5 fruit fly cellular contexts compared by ENCODE assay signal in the genomic region with DNA sequence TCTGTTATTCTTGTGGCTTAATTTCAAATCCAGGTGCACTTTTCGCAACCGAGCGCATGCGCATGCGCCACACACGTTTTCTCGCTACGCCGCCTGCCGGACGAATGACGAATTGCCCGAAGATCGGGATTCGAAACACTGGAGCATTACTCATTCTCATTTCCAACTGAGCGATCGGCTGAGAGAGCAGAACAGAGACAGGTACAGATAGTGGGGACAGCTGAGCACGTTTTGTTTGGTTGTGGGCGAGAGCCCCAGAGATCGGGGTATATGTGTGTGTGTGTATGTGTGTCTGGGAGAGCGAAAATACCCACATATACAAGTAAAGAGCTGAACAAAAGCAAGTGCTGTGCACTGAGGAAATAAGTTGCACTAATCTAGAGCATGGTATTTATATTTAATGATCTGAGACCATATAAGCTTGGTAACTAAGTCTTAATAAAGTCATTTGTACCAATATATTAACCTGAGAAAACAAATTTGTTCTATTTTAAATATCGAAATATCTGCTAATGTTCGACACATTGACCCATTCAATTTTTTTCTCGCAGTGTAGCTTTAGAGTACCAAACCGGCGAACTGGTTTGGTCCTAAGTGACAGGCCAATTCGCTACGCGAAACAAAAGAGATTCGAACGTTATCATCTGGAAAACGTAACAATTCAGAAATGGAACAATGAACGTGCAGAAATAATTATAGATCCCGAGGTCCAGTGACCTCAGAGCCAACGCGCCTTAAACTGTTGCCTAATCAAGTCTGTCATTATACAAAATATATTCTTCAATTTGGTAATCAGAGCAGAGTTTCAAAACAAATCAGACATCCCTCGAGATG.
TF ChIP-seq lines count a peak whose summit lies in the region.

No protein-coding gene starts in this region.

TF ChIP-seq in whole organism, adult, 20 proteins besides CTCF, POLR2A, EP300 and RAD21 (continued from another document):
- TF ChIP-seq CG12768 (GFP tag; optimal IDR thresholded peaks at IDR 0.05; lab: Kevin White, UChicago): peak; percentile 93
- peak; percentile 50 for TF ChIP-seq ovo (GFP tag; optimal IDR thresholded peaks at IDR 0.05; lab: Kevin White, UChicago)
- TF ChIP-seq Mnt (GFP tag; optimal IDR thresholded peaks at IDR 0.05; lab: Kevin White, UChicago): peak; percentile 80
- TF ChIP-seq cnc (optimal IDR thresholded peaks at IDR 0.05; lab: Kevin White, UChicago): no peak
- TF ChIP-seq CG7101 (tag; optimal IDR thresholded peaks at IDR 0.05; lab: Kevin White, UChicago): peak; percentile 89

TF ChIP-seq in whole organism, embryonic, 481 proteins besides CTCF, POLR2A, EP300 and RAD21 (continued from another document and continues in another):
- TF ChIP-seq Sry-δ (GFP tag; optimal IDR thresholded peaks at IDR 0.05; lab: Kevin White, UChicago): peak; percentile 67
- peak; percentile 43 for TF ChIP-seq bbx (GFP tag; IDR thresholded peaks at IDR 0.05; lab: Robert Waterston, UW; ENCODE audit: partially characterized antibody)
- TF ChIP-seq BtbVII (GFP tag; optimal IDR thresholded peaks at IDR 0.05; lab: Kevin White, UChicago): peak; percentile 99
- TF ChIP-seq CG17568 (GFP tag; optimal IDR thresholded peaks at IDR 0.05; lab: Kevin White, UChicago): peak; percentile 91
- peak; percentile 89 for TF ChIP-seq ATbp (GFP tag; optimal IDR thresholded peaks at IDR 0.05; lab: Kevin White, UChicago)
- TF ChIP-seq trem (tag; optimal IDR thresholded peaks at IDR 0.05; lab: Kevin White, UChicago): peak; percentile 97
- no peak for TF ChIP-seq mld (GFP tag; IDR thresholded peaks at IDR 0.05; lab: Robert Waterston, UW; ENCODE audit: partially characterized antibody)
- peak; percentile 98 for TF ChIP-seq cg (GFP tag; optimal IDR thresholded peaks at IDR 0.05; lab: Kevin White, UChicago)
- peak; percentile 93 for TF ChIP-seq Mes4 (GFP tag; optimal IDR thresholded peaks at IDR 0.05; lab: Kevin White, UChicago)
- TF ChIP-seq MESR4 (GFP tag; optimal IDR thresholded peaks at IDR 0.05; lab: Kevin White, UChicago): peak; percentile 53
- peak; percentile 92 for TF ChIP-seq CG12744 (GFP tag; optimal IDR thresholded peaks at IDR 0.05; lab: Kevin White, UChicago)
- TF ChIP-seq zfh1 (GFP tag; IDR thresholded peaks at IDR 0.05; lab: Robert Waterston, UW): peak; percentile 97
- TF ChIP-seq CG1024 (GFP tag; IDR thresholded peaks at IDR 0.05; lab: Robert Waterston, UW): peak; percentile 86
- TF ChIP-seq Ada2b (GFP tag; IDR thresholded peaks at IDR 0.05; lab: Robert Waterston, UW): peak; percentile 97
- peak; percentile 97 for TF ChIP-seq kay (GFP tag; optimal IDR thresholded peaks at IDR 0.05; lab: Kevin White, UChicago)
- TF ChIP-seq Ssrp (tag; optimal IDR thresholded peaks at IDR 0.05; lab: Kevin White, UChicago): peak; percentile 89
- peak; percentile 97 for TF ChIP-seq CG14667 (GFP tag; IDR thresholded peaks at IDR 0.05; lab: Robert Waterston, UW)
- TF ChIP-seq slbo (GFP tag; IDR thresholded peaks at IDR 0.05; lab: Robert Waterston, UW): peak; percentile 96
- peak; percentile 98 for TF ChIP-seq CG15011 (GFP tag; optimal IDR thresholded peaks at IDR 0.05; lab: Kevin White, UChicago)
- no peak for TF ChIP-seq Dfd (GFP tag; optimal IDR thresholded peaks at IDR 0.05; lab: Kevin White, UChicago)
- TF ChIP-seq D19A (tag; optimal IDR thresholded peaks at IDR 0.05; lab: Kevin White, UChicago): peak; percentile 90
- TF ChIP-seq CG2116 (GFP tag; optimal IDR thresholded peaks at IDR 0.05; lab: Kevin White, UChicago): peak; percentile 73
- TF ChIP-seq otp (GFP tag; IDR thresholded peaks at IDR 0.05; lab: Robert Waterston, UW): peak; percentile 97
- peak; percentile 87 for TF ChIP-seq NK7.1 (GFP tag; optimal IDR thresholded peaks at IDR 0.05; lab: Kevin White, UChicago)
- no peak for TF ChIP-seq CG14860 (GFP tag; IDR thresholded peaks at IDR 0.05; lab: Robert Waterston, UW; ENCODE audit: partially characterized antibody)
- peak; percentile 75 for TF ChIP-seq Lhr (GFP tag; optimal IDR thresholded peaks at IDR 0.05; lab: Kevin White, UChicago)
- peak; percentile 98 for TF ChIP-seq cwo (GFP tag; optimal IDR thresholded peaks at IDR 0.05; lab: Kevin White, UChicago)
- peak; percentile 93 for TF ChIP-seq Xbp1 (GFP tag; optimal IDR thresholded peaks at IDR 0.05; lab: Kevin White, UChicago)

TF ChIP-seq in whole organism, prepupa, 60 proteins besides CTCF, POLR2A, EP300 and RAD21 (continued from another document and continues in another):
- TF ChIP-seq fd59A (GFP tag; optimal IDR thresholded peaks at IDR 0.05; lab: Kevin White, UChicago) (peak; percentile 88), CG34406 (GFP tag; optimal IDR thresholded peaks at IDR 0.05; lab: Kevin White, UChicago) (peak; percentile 95), cyc (GFP tag; optimal IDR thresholded peaks at IDR 0.05; lab: Kevin White, UChicago) (peak; percentile 95), CG10669 (GFP tag; optimal IDR thresholded peaks at IDR 0.05; lab: Kevin White, UChicago) (peak; percentile 99), Sox14 (GFP tag; optimal IDR thresholded peaks at IDR 0.05; lab: Kevin White, UChicago) (peak; percentile 97), CG10631 (GFP tag; optimal IDR thresholded peaks at IDR 0.05; lab: Kevin White, UChicago) (peak; percentile 89), CG11902 (GFP tag; optimal IDR thresholded peaks at IDR 0.05; lab: Kevin White, UChicago) (peak; percentile 88), Smox (GFP tag; optimal IDR thresholded peaks at IDR 0.05; lab: Kevin White, UChicago) (peak; percentile 95), CG3919 (GFP tag; optimal IDR thresholded peaks at IDR 0.05; lab: Kevin White, UChicago) (peak; percentile 94), Sox15 (GFP tag; optimal IDR thresholded peaks at IDR 0.05; lab: Kevin White, UChicago) (peak; percentile 88), CG6163 (GFP tag; IDR thresholded peaks at IDR 0.05; lab: Robert Waterston, UW) (peak; percentile 98), Eip75B (GFP tag; optimal IDR thresholded peaks at IDR 0.05; lab: Kevin White, UChicago) (peak; percentile 98), Gug (GFP tag; IDR thresholded peaks at IDR 0.05; lab: Robert Waterston, UW) (peak; percentile 99), CG4318 (GFP tag; optimal IDR thresholded peaks at IDR 0.05; lab: Kevin White, UChicago) (peak; percentile 87), Met (GFP tag; optimal IDR thresholded peaks at IDR 0.05; lab: Kevin White, UChicago) (peak; percentile 98), salr (GFP tag; optimal IDR thresholded peaks at IDR 0.05; lab: Kevin White, UChicago) (peak; percentile 86 to 93), CG6854 (GFP tag; optimal IDR thresholded peaks at IDR 0.05; lab: Kevin White, UChicago) (peak; percentile 97), CG8319 (GFP tag; optimal IDR thresholded peaks at IDR 0.05; lab: Kevin White, UChicago) (peak; percentile 99), CG1621 (tag; optimal IDR thresholded peaks at IDR 0.05; lab: Kevin White, UChicago) (peak; percentile 92), CG6792 (GFP tag; optimal IDR thresholded peaks at IDR 0.05; lab: Kevin White, UChicago) (peak; percentile 94), topi (GFP tag; optimal IDR thresholded peaks at IDR 0.05; lab: Kevin White, UChicago) (peak; percentile 96), fkh (GFP tag; optimal IDR thresholded peaks at IDR 0.05; lab: Kevin White, UChicago) (peak; percentile 77), CG8632 (GFP tag; optimal IDR thresholded peaks at IDR 0.05; lab: Kevin White, UChicago) (peak; percentile 94), eg (GFP tag; IDR thresholded peaks at IDR 0.05; lab: Robert Waterston, UW) (peak; percentile 99), achi (GFP tag; optimal IDR thresholded peaks at IDR 0.05; lab: Kevin White, UChicago) (peak; percentile 93), Ets96B (tag; optimal IDR thresholded peaks at IDR 0.05; lab: Kevin White, UChicago) (peak; percentile 95), Lpt (GFP tag; optimal IDR thresholded peaks at IDR 0.05; lab: Kevin White, UChicago) (peak; percentile 90), dac (GFP tag; optimal IDR thresholded peaks at IDR 0.05; lab: Kevin White, UChicago) (peak; percentile 74), CG31627 (GFP tag; optimal IDR thresholded peaks at IDR 0.05; lab: Kevin White, UChicago) (peak; percentile 95), vri (GFP tag; optimal IDR thresholded peaks at IDR 0.05; lab: Kevin White, UChicago) (peak; percentile 96)

TF ChIP-seq in whole organism, pupa, 21 proteins besides CTCF, POLR2A, EP300 and RAD21 (continued from another document):
- TF ChIP-seq CG8301 (tag; optimal IDR thresholded peaks at IDR 0.05; lab: Kevin White, UChicago) (peak; percentile 100), CG14655 (GFP tag; optimal IDR thresholded peaks at IDR 0.05; lab: Kevin White, UChicago) (peak; percentile 100), Pif1A (GFP tag; optimal IDR thresholded peaks at IDR 0.05; lab: Kevin White, UChicago) (peak; percentile 94)

TF ChIP-seq in whole organism, wandering third instar larva, 38 proteins besides CTCF, POLR2A, EP300 and RAD21 (continued from another document):
- TF ChIP-seq Sp1 (GFP tag; optimal IDR thresholded peaks at IDR 0.05; lab: Kevin White, UChicago): peak; percentile 95
- TF ChIP-seq Vsx2 (GFP tag; optimal IDR thresholded peaks at IDR 0.05; lab: Kevin White, UChicago; ENCODE audit: partially characterized antibody): peak; percentile 85
- TF ChIP-seq psq (GFP tag; optimal IDR thresholded peaks at IDR 0.05; lab: Kevin White, UChicago): peak; percentile 92
- peak; percentile 94 for TF ChIP-seq rgr (GFP tag; optimal IDR thresholded peaks at IDR 0.05; lab: Kevin White, UChicago)
- no peak for TF ChIP-seq jim (GFP tag; optimal IDR thresholded peaks at IDR 0.05; lab: Kevin White, UChicago)
- TF ChIP-seq Rel (GFP tag; optimal IDR thresholded peaks at IDR 0.05; lab: Kevin White, UChicago): peak; percentile 88
- peak; percentile 75 for TF ChIP-seq Rel (tag; optimal IDR thresholded peaks at IDR 0.05; lab: Kevin White, UChicago)
- peak; percentile 95 for TF ChIP-seq Dif (GFP tag; optimal IDR thresholded peaks at IDR 0.05; lab: Kevin White, UChicago; ENCODE audit: partially characterized antibody)
- peak; percentile 96 for TF ChIP-seq Hnf4 (GFP tag; optimal IDR thresholded peaks at IDR 0.05; lab: Kevin White, UChicago)
- peak; percentile 99 for TF ChIP-seq HLH106 (tag; optimal IDR thresholded peaks at IDR 0.05; lab: Kevin White, UChicago)
- no peak for TF ChIP-seq usp (GFP tag; optimal IDR thresholded peaks at IDR 0.05; lab: Kevin White, UChicago)
- TF ChIP-seq Mio (GFP tag; optimal IDR thresholded peaks at IDR 0.05; lab: Kevin White, UChicago): peak; percentile 70
- no peak for TF ChIP-seq N (GFP tag; optimal IDR thresholded peaks at IDR 0.05; lab: Kevin White, UChicago)
- peak; percentile 94 for TF ChIP-seq sv (GFP tag; optimal IDR thresholded peaks at IDR 0.05; lab: Kevin White, UChicago)
- no peak for TF ChIP-seq lola (GFP tag; optimal IDR thresholded peaks at IDR 0.05; lab: Kevin White, UChicago)
- peak; percentile 82 to 96 for TF ChIP-seq foxo (GFP tag; optimal IDR thresholded peaks at IDR 0.05; lab: Kevin White, UChicago)
- no peak for TF ChIP-seq CrebA (GFP tag; optimal IDR thresholded peaks at IDR 0.05; lab: Kevin White, UChicago; ENCODE audit: borderline replicate concordance)
- peak; percentile 94 for TF ChIP-seq sage (GFP tag; optimal IDR thresholded peaks at IDR 0.05; lab: Kevin White, UChicago)
- no peak for TF ChIP-seq Dfd (GFP tag; optimal IDR thresholded peaks at IDR 0.05; lab: Kevin White, UChicago)
- TF ChIP-seq dl (GFP tag; optimal IDR thresholded peaks at IDR 0.05; lab: Kevin White, UChicago; ENCODE audit: insufficient read depth in 1 of 2, partially characterized antibody in 2 of 2): peak; percentile 84 to 85
